Fruit fly (Drosophila melanogaster) whole organism, prepupa: Measurements from ENCODE around the gene CG11964.
A peak's percentile ranks its signal among the peaks of the same experiment; 100 is the strongest.

Source experiments
- CG10631 ChIP-seq: fragments of 200-800 bp; sonication (Bioruptor generic); optimal IDR thresholded peaks from 2 replicates; lab custom pipeline; 2016; ENCODE audit warnings: missing biosample characterization, missing genetic modification characterization
- CG10669 ChIP-seq: fragments of 200-800 bp; sonication (Bioruptor generic); optimal IDR thresholded peaks from 3 replicates; lab custom pipeline; 2018; ENCODE audit warnings: missing biosample characterization, mild to moderate bottlenecking, missing genetic modification characterization, moderate library complexity
- CG11762 ChIP-seq: fragments of 200-800 bp; sonication (Bioruptor generic); optimal IDR thresholded peaks from 3 replicates; lab custom pipeline; 2016; ENCODE audit warnings: missing biosample characterization, missing genetic modification characterization; ENCODE audit not compliant: insufficient read depth
- CG11902 ChIP-seq: fragments of 200-800 bp; sonication (Bioruptor generic); optimal IDR thresholded peaks from 3 replicates; lab custom pipeline; 2016; ENCODE audit warnings: missing biosample characterization, missing genetic modification characterization
- CG1621 ChIP-seq: fragments of 200-800 bp; sonication (Bioruptor generic); optimal IDR thresholded peaks from 3 replicates; lab custom pipeline; 2018; ENCODE audit warnings: missing biosample characterization, mild to moderate bottlenecking, missing genetic modification characterization
- CG16779 ChIP-seq: fragments of 200-800 bp; sonication (Bioruptor generic); optimal IDR thresholded peaks from 3 replicates; lab custom pipeline; 2017; ENCODE audit warnings: missing biosample characterization, mild to moderate bottlenecking, missing genetic modification characterization
- CG3032 ChIP-seq: fragments of 200-800 bp; optimal IDR thresholded peaks from 2 replicates; lab custom pipeline; 2019; ENCODE audit warnings: missing biosample characterization, mild to moderate bottlenecking, missing genetic modification characterization, moderate library complexity
- CG31627 ChIP-seq: fragments of 200-800 bp; sonication (Bioruptor generic); optimal IDR thresholded peaks from 3 replicates; lab custom pipeline; 2016; ENCODE audit warnings: missing biosample characterization, missing genetic modification characterization
- CG32006 ChIP-seq: fragments of 200-800 bp; sonication (Bioruptor generic); optimal IDR thresholded peaks from 3 replicates; lab custom pipeline; 2017; ENCODE audit warnings: missing biosample characterization, mild to moderate bottlenecking, missing genetic modification characterization
- CG34406 ChIP-seq: fragments of 200-800 bp; sonication (Bioruptor generic); optimal IDR thresholded peaks from 3 replicates; lab custom pipeline; 2016; ENCODE audit warnings: missing biosample characterization, missing genetic modification characterization
- CG4318 ChIP-seq: fragments of 200-800 bp; sonication (Bioruptor generic); optimal IDR thresholded peaks from 3 replicates; lab custom pipeline; 2017; ENCODE audit warnings: missing biosample characterization, mild to moderate bottlenecking, missing genetic modification characterization
- CG6163 ChIP-seq: fragments of 200-800 bp; sonication (Bioruptor generic); IDR thresholded peaks from 3 replicates; pipeline ENCODE4 v1.3.6; 2022; ENCODE audit warnings: missing biosample characterization, missing genetic modification characterization
- CG6276 ChIP-seq: fragments of 200-800 bp; sonication (Bioruptor generic); optimal IDR thresholded peaks from 2 replicates; lab custom pipeline; 2017; ENCODE audit warnings: missing biosample characterization, mild to moderate bottlenecking, missing genetic modification characterization
- CG6808 ChIP-seq: fragments of 200-800 bp; sonication (Bioruptor generic); optimal IDR thresholded peaks from 3 replicates; lab custom pipeline; 2017; ENCODE audit warnings: missing biosample characterization, missing genetic modification characterization, mild to moderate bottlenecking, moderate library complexity, missing genetic modification reagents
- CG6854 ChIP-seq: fragments of 200-800 bp; sonication (Bioruptor generic); optimal IDR thresholded peaks from 2 replicates; lab custom pipeline; 2017; ENCODE audit warnings: missing biosample characterization, mild to moderate bottlenecking, missing genetic modification characterization
- CG7368 ChIP-seq: fragments of 200-800 bp; sonication (Bioruptor generic); optimal IDR thresholded peaks from 3 replicates; lab custom pipeline; 2016; ENCODE audit warnings: missing biosample characterization, missing genetic modification characterization
- CG9139 ChIP-seq: fragments of 200-800 bp; sonication (Bioruptor generic); optimal IDR thresholded peaks from 3 replicates; lab custom pipeline; 2017; ENCODE audit warnings: missing biosample characterization, mild to moderate bottlenecking, missing genetic modification characterization
- Eip75B ChIP-seq: fragments of 200-800 bp; sonication (Bioruptor generic); optimal IDR thresholded peaks from 3 replicates; lab custom pipeline; 2016; ENCODE audit warnings: missing biosample characterization, missing genetic modification characterization
- Eip93F ChIP-seq: fragments of 200-800 bp; sonication (Bioruptor generic); optimal IDR thresholded peaks from 2 replicates; lab custom pipeline; 2016; ENCODE audit warnings: missing biosample characterization, mild to moderate bottlenecking, missing genetic modification characterization
- Ets21C ChIP-seq: fragments of 200-800 bp; sonication (Bioruptor generic); optimal IDR thresholded peaks from 3 replicates; lab custom pipeline; 2016; ENCODE audit warnings: missing biosample characterization, missing genetic modification characterization
- Ets96B ChIP-seq: fragments of 200-800 bp; optimal IDR thresholded peaks from 2 replicates; lab custom pipeline; 2019; ENCODE audit warnings: missing biosample characterization, mild to moderate bottlenecking, missing genetic modification characterization, moderate library complexity
- Gug ChIP-seq: fragments of 200-800 bp; sonication (Bioruptor generic); IDR thresholded peaks from 2 replicates; pipeline ENCODE4 v1.3.6; 2022; ENCODE audit warnings: missing biosample characterization, missing genetic modification characterization
- Hr38 ChIP-seq: sonication (Bioruptor generic); optimal IDR thresholded peaks from 2 replicates; lab custom pipeline; 2016; ENCODE audit warnings: missing biosample characterization, missing genetic modification characterization
- Hr4 ChIP-seq: fragments of 200-800 bp; sonication (Bioruptor generic); optimal IDR thresholded peaks from 3 replicates; lab custom pipeline; 2016; ENCODE audit warnings: missing biosample characterization, missing genetic modification characterization
- Lpt ChIP-seq: fragments of 200-800 bp; sonication (Bioruptor generic); optimal IDR thresholded peaks from 3 replicates; lab custom pipeline; 2016; ENCODE audit warnings: missing biosample characterization, missing genetic modification characterization
- Met ChIP-seq: fragments of 200-800 bp; sonication (Bioruptor generic); optimal IDR thresholded peaks from 3 replicates; lab custom pipeline; 2016; ENCODE audit warnings: missing biosample characterization, missing genetic modification characterization
- Smox ChIP-seq: fragments of 200-800 bp; sonication (Bioruptor generic); optimal IDR thresholded peaks from 3 replicates; lab custom pipeline; 2016; ENCODE audit warnings: missing biosample characterization, missing genetic modification characterization
- Sox102F ChIP-seq: fragments of 200-800 bp; sonication (Bioruptor generic); optimal IDR thresholded peaks from 2 replicates; lab custom pipeline; 2016; ENCODE audit warnings: missing biosample characterization, mild to moderate bottlenecking, missing genetic modification characterization
- Sox14 ChIP-seq: fragments of 200-800 bp; sonication (Bioruptor generic); optimal IDR thresholded peaks from 3 replicates; lab custom pipeline; 2016; ENCODE audit warnings: missing biosample characterization, missing genetic modification characterization
- Sox15 ChIP-seq: fragments of 200-800 bp; sonication (Bioruptor generic); optimal IDR thresholded peaks from 3 replicates; lab custom pipeline; 2016; ENCODE audit warnings: missing biosample characterization, missing genetic modification characterization
- acj6 ChIP-seq: fragments of 200-800 bp; sonication (Bioruptor generic); optimal IDR thresholded peaks from 3 replicates; lab custom pipeline; 2016; ENCODE audit warnings: missing biosample characterization, missing genetic modification characterization
- cyc ChIP-seq: fragments of 200-800 bp; sonication (Bioruptor generic); optimal IDR thresholded peaks from 3 replicates; lab custom pipeline; 2016; ENCODE audit warnings: missing biosample characterization, missing genetic modification characterization
- dac ChIP-seq: fragments of 200-800 bp; sonication (Bioruptor generic); optimal IDR thresholded peaks from 2 replicates; lab custom pipeline; 2017; ENCODE audit warnings: missing biosample characterization, mild to moderate bottlenecking, missing genetic modification characterization
- dsx ChIP-seq: fragments of 200-800 bp; optimal IDR thresholded peaks from 3 replicates; lab custom pipeline; 2019; ENCODE audit warnings: missing biosample characterization, mild to moderate bottlenecking, missing genetic modification characterization, moderate library complexity; ENCODE audit not compliant: poor library complexity, severe bottlenecking
- fd59A ChIP-seq: fragments of 200-800 bp; sonication (Bioruptor generic); optimal IDR thresholded peaks from 2 replicates; lab custom pipeline; 2017; ENCODE audit warnings: missing biosample characterization, mild to moderate bottlenecking, missing genetic modification characterization, missing genetic modification reagents
- fd85E ChIP-seq: fragments of 200-800 bp; sonication (Bioruptor generic); optimal IDR thresholded peaks from 3 replicates; lab custom pipeline; 2016; ENCODE audit warnings: missing biosample characterization, missing genetic modification characterization
- fkh ChIP-seq: fragments of 200-800 bp; sonication (Bioruptor generic); optimal IDR thresholded peaks from 3 replicates; lab custom pipeline; 2017; ENCODE audit warnings: missing biosample characterization, mild to moderate bottlenecking, missing genetic modification characterization, moderate library complexity
- lz ChIP-seq: fragments of 200-800 bp; sonication (Bioruptor generic); optimal IDR thresholded peaks from 3 replicates; lab custom pipeline; 2016; ENCODE audit warnings: missing biosample characterization, missing genetic modification characterization
- pdm3 ChIP-seq: fragments of 200-800 bp; sonication (Bioruptor generic); optimal IDR thresholded peaks from 3 replicates; lab custom pipeline; 2016; ENCODE audit warnings: missing biosample characterization, missing genetic modification characterization
- spab ChIP-seq: fragments of 200-800 bp; sonication (Bioruptor generic); optimal IDR thresholded peaks from 2 replicates; lab custom pipeline; 2017; ENCODE audit warnings: missing biosample characterization, mild to moderate bottlenecking, missing genetic modification characterization, missing genetic modification reagents
- svp ChIP-seq: fragments of 200-800 bp; sonication (Bioruptor generic); peaks from one replicate; lab custom pipeline; 2016; ENCODE audit warnings: missing biosample characterization, missing genetic modification characterization

CG11964 gene

dm6 chr3R:8931777-8932345 is 13.0 kb downstream of the CG11964 start, which contains the start of gene pyd (continued):
- peak; percentile 65 for TF ChIP-seq CG6808 (GFP tag; lab: Kevin White, UChicago)
- peak; percentile 21 for TF ChIP-seq CG11762 (GFP tag; lab: Kevin White, UChicago)
- TF ChIP-seq fd85E, result no peak
- TF ChIP-seq acj6 (GFP tag; lab: Kevin White, UChicago), result peak; percentile 36
- TF ChIP-seq cyc (GFP tag; lab: Kevin White, UChicago), result peak; percentile 54
- peak; percentile 19 for TF ChIP-seq CG6276 (GFP tag; lab: Kevin White, UChicago)
- TF ChIP-seq CG3032 (tag; lab: Kevin White, UChicago), result peak; percentile 46
- peak; percentile 26 for TF ChIP-seq dac (GFP tag; lab: Kevin White, UChicago)
- TF ChIP-seq Gug (GFP tag; lab: Robert Waterston, UW), result 0 out of 2 replicates have a peak, but pooled peaks have one; percentile 23
- peak; percentile 53 for TF ChIP-seq Smox (GFP tag; lab: Kevin White, UChicago)
- TF ChIP-seq CG6163 (GFP tag; lab: Robert Waterston, UW), result peak; percentile 70
- TF ChIP-seq CG10631 (GFP tag; lab: Kevin White, UChicago), result peak; percentile 49
- peak; percentile 61 for TF ChIP-seq CG32006 (GFP tag; lab: Kevin White, UChicago)
- TF ChIP-seq CG16779 (tag; lab: Kevin White, UChicago), result no peak
- TF ChIP-seq fkh (GFP tag; lab: Kevin White, UChicago), result peak; percentile 58
- peak; percentile 10 for TF ChIP-seq Sox15 (GFP tag; lab: Kevin White, UChicago)
- TF ChIP-seq Eip75B (GFP tag; lab: Kevin White, UChicago), result peak; percentile 76
- peak; percentile 55 for TF ChIP-seq CG6854 (GFP tag; lab: Kevin White, UChicago)
- TF ChIP-seq CG1621 (tag; lab: Kevin White, UChicago), result no peak
- TF ChIP-seq CG34406, result peak; percentile 43
- TF ChIP-seq fd59A, result no peak
- TF ChIP-seq dsx (GFP tag; lab: Kevin White, UChicago), result peak; percentile 44

- no peak for TF ChIP-seq CG1621 (tag; lab: Kevin White, UChicago)
- TF ChIP-seq Gug (GFP tag; lab: Robert Waterston, UW), result no peak
- no peak for TF ChIP-seq CG3032 (tag; lab: Kevin White, UChicago)
- no peak for TF ChIP-seq CG4318 (GFP tag; lab: Kevin White, UChicago)
- no peak for TF ChIP-seq CG6276 (GFP tag; lab: Kevin White, UChicago)
- no peak for TF ChIP-seq CG34406
- no peak for TF ChIP-seq CG11762 (GFP tag; lab: Kevin White, UChicago)
- no peak for TF ChIP-seq Hr38 (GFP tag; lab: Kevin White, UChicago)
- no peak for TF ChIP-seq CG10669 (GFP tag; lab: Kevin White, UChicago)
- TF ChIP-seq dsx (GFP tag; lab: Kevin White, UChicago), result no peak
- TF ChIP-seq CG9139 (GFP tag; lab: Kevin White, UChicago), result no peak
- no peak for TF ChIP-seq Lpt (GFP tag; lab: Kevin White, UChicago)
- TF ChIP-seq Eip93F, result no peak
- TF ChIP-seq, all 60 proteins: peak for 0
Observed at dm6 chr3R:8931064-8931419, 13.8 kb downstream of the CG11964 start.

- TF ChIP-seq CG10669 (GFP tag; lab: Kevin White, UChicago) (peak; percentile 24), Met (GFP tag; lab: Kevin White, UChicago) (peak; percentile 52), Sox14 (peak; percentile 5), Hr4 (GFP tag; lab: Kevin White, UChicago) (peak; percentile 26), acj6 (GFP tag; lab: Kevin White, UChicago) (peak; percentile 27), svp (GFP tag; lab: Kevin White, UChicago) (peak; percentile 72), Lpt (GFP tag; lab: Kevin White, UChicago) (no peak), CG31627 (GFP tag; lab: Kevin White, UChicago) (peak; percentile 39), Ets21C (GFP tag; lab: Kevin White, UChicago) (no peak), CG3032 (tag; lab: Kevin White, UChicago) (peak; percentile 43), CG1621 (tag; lab: Kevin White, UChicago) (no peak), CG34406 (no peak), Eip75B (GFP tag; lab: Kevin White, UChicago) (peak; percentile 31), CG11902 (no peak), spab (GFP tag; lab: Kevin White, UChicago) (no peak), fd59A (no peak), fkh (GFP tag; lab: Kevin White, UChicago) (no peak), lz (GFP tag; lab: Kevin White, UChicago) (peak; percentile 37), Sox102F (GFP tag; lab: Kevin White, UChicago) (no peak), Ets96B (tag; lab: Kevin White, UChicago) (peak; percentile 41), CG7368 (GFP tag; lab: Kevin White, UChicago) (no peak), CG4318 (GFP tag; lab: Kevin White, UChicago) (no peak), CG9139 (GFP tag; lab: Kevin White, UChicago) (peak; percentile 12), CG16779 (tag; lab: Kevin White, UChicago) (no peak), Gug (GFP tag; lab: Robert Waterston, UW) (no peak), pdm3 (GFP tag; lab: Kevin White, UChicago) (peak; percentile 39), CG6854 (GFP tag; lab: Kevin White, UChicago) (no peak)
Observed at dm6 chr3R:8930165-8931063, 14.4 kb downstream of the CG11964 start.
